Worm (Caenorhabditis elegans) whole organism, late embryonic: ENCODE data around the gene F35G12.12.
A peak's percentile ranks its signal among the peaks of the same experiment; 100 is the strongest.

Source experiments
- C08G9.2 ChIP-seq: sonication (generic microtip); optimal IDR thresholded peaks from 2 replicates; lab custom pipeline; 2016; ENCODE audit warnings: mild to moderate bottlenecking, missing genetic modification characterization, moderate library complexity, missing compliant biosample characterization
- C38D4.7 ChIP-seq: fragments of 200-800 bp; sonication (Bioruptor generic); optimal IDR thresholded peaks from 2 replicates; lab custom pipeline; 2018; ENCODE audit warnings: mild to moderate bottlenecking, missing genetic modification characterization, moderate library complexity, missing compliant biosample characterization
- F13H6.1 ChIP-seq: sonication (generic microtip); optimal IDR thresholded peaks from 2 replicates; lab custom pipeline; 2016; ENCODE audit warnings: missing genetic modification characterization, missing compliant biosample characterization
- K02D7.2 ChIP-seq: sonication (generic microtip); optimal IDR thresholded peaks from 2 replicates; lab custom pipeline; 2017; ENCODE audit warnings: mild to moderate bottlenecking, missing genetic modification characterization, missing compliant biosample characterization
- Y22D7AL.16 ChIP-seq: sonication (generic microtip); optimal IDR thresholded peaks from 2 replicates; lab custom pipeline; 2016; ENCODE audit warnings: missing genetic modification characterization, missing compliant biosample characterization
- ahr-1 ChIP-seq: sonication (generic microtip); optimal IDR thresholded peaks from 2 replicates; lab custom pipeline; 2016; ENCODE audit warnings: missing genetic modification characterization, missing compliant biosample characterization
- ceh-18 ChIP-seq: sonication (generic microtip); optimal IDR thresholded peaks from 2 replicates; lab custom pipeline; 2016; ENCODE audit warnings: missing genetic modification characterization, missing compliant biosample characterization
- ceh-19 ChIP-seq: fragments of 200-800 bp; sonication (Bioruptor generic); optimal IDR thresholded peaks from 2 replicates; lab custom pipeline; 2018; ENCODE audit warnings: mild to moderate bottlenecking, missing genetic modification characterization, missing compliant biosample characterization
- ceh-24 ChIP-seq: sonication (generic microtip); optimal IDR thresholded peaks from 2 replicates; lab custom pipeline; 2016; ENCODE audit warnings: mild to moderate bottlenecking, missing genetic modification characterization, missing compliant biosample characterization
- ceh-30 ChIP-seq: fragments of 150-350 bp; optimal IDR thresholded peaks from 2 replicates; lab custom pipeline; 2014; ENCODE audit warnings: missing biosample characterization, missing genetic modification characterization
- ceh-6 ChIP-seq: fragments of 200-800 bp; sonication (Bioruptor generic); optimal IDR thresholded peaks from 2 replicates; lab custom pipeline; 2018; ENCODE audit warnings: mild to moderate bottlenecking, missing genetic modification characterization, missing compliant biosample characterization
- ceh-9 ChIP-seq: sonication (generic microtip); optimal IDR thresholded peaks from 2 replicates; lab custom pipeline; 2016; ENCODE audit warnings: mild to moderate bottlenecking, missing genetic modification characterization, inconsistent platforms, missing compliant biosample characterization
- fax-1 ChIP-seq: sonication (generic microtip); optimal IDR thresholded peaks from 2 replicates; lab custom pipeline; 2016; ENCODE audit warnings: missing genotype, missing genetic modification characterization, missing compliant biosample characterization
- fkh-6 ChIP-seq: sonication (generic microtip); optimal IDR thresholded peaks from 2 replicates; lab custom pipeline; 2016; ENCODE audit warnings: missing genetic modification characterization, missing compliant biosample characterization
- gmeb-2 ChIP-seq: sonication (generic microtip); optimal IDR thresholded peaks from 2 replicates; lab custom pipeline; 2016; ENCODE audit warnings: missing genetic modification characterization, inconsistent platforms, missing compliant biosample characterization
- hlh-6 ChIP-seq: sonication (generic microtip); optimal IDR thresholded peaks from 2 replicates; lab custom pipeline; 2016; ENCODE audit warnings: missing genotype, missing genetic modification characterization, missing compliant biosample characterization
- madf-2 ChIP-seq: sonication (generic microtip); optimal IDR thresholded peaks from 2 replicates; lab custom pipeline; 2017; ENCODE audit warnings: missing genetic modification characterization, missing compliant biosample characterization
- mec-3 ChIP-seq: sonication (generic microtip); optimal IDR thresholded peaks from 2 replicates; lab custom pipeline; 2016; ENCODE audit warnings: borderline replicate concordance, missing genetic modification characterization, missing compliant biosample characterization
- nfya-1 ChIP-seq: sonication (generic microtip); optimal IDR thresholded peaks from 2 replicates; lab custom pipeline; 2017; ENCODE audit warnings: missing genetic modification characterization, mild to moderate bottlenecking, missing compliant biosample characterization, antibody characterized with exemption, moderate library complexity
- pat-9 ChIP-seq: fragments of 200-800 bp; sonication (Bioruptor generic); optimal IDR thresholded peaks from 2 replicates; lab custom pipeline; 2018; ENCODE audit warnings: mild to moderate bottlenecking, missing genetic modification characterization, moderate library complexity, missing compliant biosample characterization
- pha-4 ChIP-seq: fragments of 150-350 bp; optimal IDR thresholded peaks from 2 replicates; lab custom pipeline; 2018; ENCODE audit warnings: missing biosample characterization, missing genetic modification reagents, missing genetic modification characterization
- pros-1 ChIP-seq: fragments of 150-350 bp; optimal IDR thresholded peaks from 2 replicates; lab custom pipeline; 2014; ENCODE audit warnings: missing biosample characterization, missing genetic modification reagents, missing genetic modification characterization
- rnt-1 ChIP-seq: sonication (generic microtip); optimal IDR thresholded peaks from 2 replicates; lab custom pipeline; 2016; ENCODE audit warnings: missing genetic modification characterization, missing compliant biosample characterization
- tbx-7 ChIP-seq: sonication (generic microtip); optimal IDR thresholded peaks from 2 replicates; lab custom pipeline; 2016; ENCODE audit warnings: missing genotype, missing genetic modification characterization, missing compliant biosample characterization
- ttx-3 ChIP-seq: sonication (generic microtip); optimal IDR thresholded peaks from 2 replicates; lab custom pipeline; 2016; ENCODE audit warnings: missing genetic modification reagents, missing genetic modification characterization, missing compliant biosample characterization
- unc-3 ChIP-seq, 2 experiments: fragments of 200-800 bp in 1 of 2; sonication (Bioruptor generic) in 1 of 2; sonication (generic microtip) in 1 of 2; conservative IDR thresholded peaks in 1 of 2; optimal IDR thresholded peaks in 1 of 2; 2 replicates each; pipeline versions ENCODE4 v1.3.6 to Lab custom; 2016 to 2022; ENCODE audit warnings: missing compliant biosample characterization in 2 of 2, missing genetic modification characterization in 2 of 2, missing genetic modification reagents in 1 of 2
- unc-42 ChIP-seq: sonication (generic microtip); optimal IDR thresholded peaks from 2 replicates; lab custom pipeline; 2016; ENCODE audit warnings: missing genotype, missing genetic modification characterization, missing compliant biosample characterization
- unc-55 ChIP-seq: sonication (generic microtip); optimal IDR thresholded peaks from 2 replicates; lab custom pipeline; 2017; ENCODE audit warnings: missing biosample characterization, missing genetic modification reagents, missing genetic modification characterization
- zip-5 ChIP-seq: sonication (generic microtip); optimal IDR thresholded peaks from 2 replicates; lab custom pipeline; 2016; ENCODE audit warnings: missing genetic modification characterization, missing compliant biosample characterization

Gene F35G12.12

ce11 chrIII:4622375-4623130, 41.0 kb downstream of the F35G12.12 start, which contains the start of gene lron-5:
TSS of gene lron-5 (plus strand) at chrIII:4623029.
- TF ChIP-seq Y22D7AL.16 (tag; lab: Kevin White, UChicago) (no peak), unc-42 (tag; lab: Kevin White, UChicago) (peak; percentile 45)

DNA sequence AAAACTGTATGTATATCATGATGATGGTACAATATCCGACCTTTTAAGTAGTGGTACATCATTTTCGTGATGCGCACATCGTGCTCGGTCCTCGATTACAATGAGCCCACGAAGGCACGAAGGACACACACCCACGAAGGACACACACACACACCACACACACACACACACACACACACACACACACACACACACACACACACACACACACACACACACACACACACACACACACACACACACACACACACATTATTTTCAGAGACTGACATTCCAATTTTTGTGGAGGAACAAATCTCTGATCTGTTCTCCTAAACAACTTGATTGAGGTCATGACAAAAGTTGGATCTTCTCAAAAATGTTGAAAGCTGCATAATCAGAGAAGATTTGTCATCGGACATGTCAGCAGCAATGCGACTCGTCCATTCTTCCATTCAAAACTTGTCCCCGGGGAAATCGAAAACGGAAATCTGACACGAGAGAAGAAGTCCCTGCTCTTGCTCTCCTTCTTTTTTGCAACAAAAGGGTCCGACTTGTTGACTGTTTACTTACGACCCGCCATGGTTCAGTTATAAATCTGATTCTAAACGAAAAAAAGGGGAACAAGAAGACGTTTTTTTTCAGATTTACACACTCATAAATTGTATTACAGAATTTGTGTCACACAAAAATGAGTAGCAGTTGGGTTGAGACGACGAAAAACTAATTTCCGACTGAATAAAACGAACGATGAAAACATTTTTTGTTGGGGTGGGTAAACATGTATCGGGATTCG, 44.7 kb downstream of the F35G12.12 start:
- TF ChIP-seq mec-3 (tag; lab: Kevin White, UChicago) (no peak), F13H6.1 (tag; lab: Kevin White, UChicago) (no peak), pros-1 (tag; lab: Kevin White, UChicago) (no peak), fkh-6 (no peak), gmeb-2 (tag; lab: Kevin White, UChicago) (peak; percentile 28), ceh-24 (tag; lab: Kevin White, UChicago) (no peak), tbx-7 (tag; lab: Kevin White, UChicago) (no peak), ceh-9 (tag; lab: Kevin White, UChicago) (no peak), C38D4.7 (GFP tag; lab: Kevin White, UChicago) (peak; percentile 45), K02D7.2 (tag; lab: Kevin White, UChicago) (peak; percentile 46), pat-9 (tag; lab: Kevin White, UChicago) (no peak), ceh-6 (GFP tag; lab: Kevin White, UChicago) (peak; percentile 42), unc-42 (tag; lab: Kevin White, UChicago) (peak; percentile 2), pha-4 (tag; lab: Kevin White, UChicago) (no peak), ceh-19 (GFP tag; lab: Kevin White, UChicago) (peak; percentile 61)
- TF ChIP-seq, all 69 proteins: peak for 6

DNA sequence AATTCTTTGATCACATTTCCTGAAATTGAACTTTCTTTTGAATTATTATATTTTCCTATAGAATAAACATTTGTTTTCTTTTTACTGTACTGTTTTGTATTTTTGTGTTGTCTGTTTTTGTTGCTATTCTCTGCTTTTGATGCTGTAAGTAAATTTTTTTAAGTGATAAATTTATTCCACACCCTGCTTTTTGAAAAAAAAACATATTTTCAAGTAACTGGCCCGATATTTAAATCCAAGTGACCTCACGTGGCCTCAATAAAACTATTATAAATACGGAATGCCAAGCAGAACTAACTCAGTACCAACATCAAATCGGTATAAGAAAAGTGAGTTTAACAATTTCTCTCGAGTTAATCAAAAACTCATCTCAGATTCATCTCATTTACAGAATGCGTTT, 46.6 kb downstream of the F35G12.12 start, which contains the start of gene clec-151:
clec-151 (plus strand) TSS at position 301 of the 400 bp plus-strand sequence.
- TF ChIP-seq rnt-1 (tag; lab: Kevin White, UChicago) (no peak), K02D7.2 (tag; lab: Kevin White, UChicago) (no peak), ceh-6 (GFP tag; lab: Kevin White, UChicago) (no peak), unc-55 (GFP tag; lab: Kevin White, UChicago) (no peak), ceh-18 (no peak), zip-5 (no peak), C08G9.2 (tag; lab: Kevin White, UChicago) (no peak), fax-1 (tag; lab: Kevin White, UChicago) (no peak), hlh-6 (tag; lab: Kevin White, UChicago) (no peak), F13H6.1 (tag; lab: Kevin White, UChicago) (no peak), unc-42 (tag; lab: Kevin White, UChicago) (no peak), ttx-3 (tag; lab: Kevin White, UChicago) (no peak), ceh-19 (GFP tag; lab: Kevin White, UChicago) (no peak), unc-3 (GFP tag; conservative IDR thresholded peaks at IDR 0.05; lab: Robert Waterston, UW) (no peak), unc-3 (tag; optimal IDR thresholded peaks at IDR 0.05; lab: Kevin White, UChicago) (no peak), ahr-1 (no peak), nfya-1 (no peak), fkh-6 (no peak), pros-1 (tag; lab: Kevin White, UChicago) (no peak), madf-2 (no peak), ceh-30 (tag; lab: Kevin White, UChicago) (no peak)
